Fruit fly (Drosophila melanogaster) whole organism, pupa: ENCODE data around the gene Mo25.

ENCODE experiments used
- CG10348 ChIP-seq: fragments of 200-800 bp; sonication (Bioruptor generic); IDR thresholded peaks from 2 replicates; pipeline ENCODE4 v1.3.6; 2022; ENCODE audit warnings: missing biosample characterization, missing genetic modification characterization
- CG12605 ChIP-seq: fragments of 200-800 bp; sonication (Bioruptor generic); IDR thresholded peaks from 2 replicates; pipeline ENCODE4 v1.3.6; 2022; ENCODE audit warnings: missing biosample characterization, missing genetic modification characterization
- CG13204 ChIP-seq: fragments of 200-800 bp; sonication (Bioruptor generic); optimal IDR thresholded peaks from 2 replicates; lab custom pipeline; 2018; ENCODE audit warnings: missing biosample characterization, mild to moderate bottlenecking, missing genetic modification characterization, moderate library complexity
- CG14655 ChIP-seq: fragments of 200-800 bp; sonication (Bioruptor generic); optimal IDR thresholded peaks from 3 replicates; lab custom pipeline; 2017; ENCODE audit warnings: mild to moderate bottlenecking, missing biosample characterization, missing genetic modification reagents, missing genetic modification characterization
- CG15710 ChIP-seq: fragments of 200-800 bp; sonication (Bioruptor generic); optimal IDR thresholded peaks from 2 replicates; lab custom pipeline; 2018; ENCODE audit warnings: missing biosample characterization, mild to moderate bottlenecking, missing genetic modification characterization, moderate library complexity
- CG17806 ChIP-seq: fragments of 200-800 bp; sonication (Bioruptor generic); optimal IDR thresholded peaks from 2 replicates; lab custom pipeline; 2018; ENCODE audit warnings: missing biosample characterization, mild to moderate bottlenecking, missing genetic modification characterization, moderate library complexity
- CG32121 ChIP-seq: fragments of 200-800 bp; sonication (Bioruptor generic); IDR thresholded peaks from 2 replicates; pipeline ENCODE4 v1.3.6; 2022; ENCODE audit warnings: missing biosample characterization, missing genetic modification characterization
- CG34367 ChIP-seq: fragments of 200-800 bp; sonication (Bioruptor generic); optimal IDR thresholded peaks from 2 replicates; lab custom pipeline; 2018; ENCODE audit warnings: missing biosample characterization, mild to moderate bottlenecking, missing genetic modification characterization
- CG4496 ChIP-seq: fragments of 200-800 bp; sonication (Bioruptor generic); IDR thresholded peaks from 3 replicates; pipeline ENCODE4 v1.3.6; 2022; ENCODE audit warnings: missing biosample characterization, missing genetic modification characterization
- CG8159 ChIP-seq: fragments of 200-800 bp; sonication (Bioruptor generic); optimal IDR thresholded peaks from 3 replicates; lab custom pipeline; 2018; ENCODE audit warnings: missing biosample characterization, mild to moderate bottlenecking, missing genetic modification characterization, moderate library complexity
- CG8301 ChIP-seq: fragments of 200-800 bp; sonication (Bioruptor generic); optimal IDR thresholded peaks from 2 replicates; lab custom pipeline; 2018; ENCODE audit warnings: missing biosample characterization, mild to moderate bottlenecking, missing genetic modification characterization
- CG9948 ChIP-seq: fragments of 200-800 bp; sonication (Bioruptor generic); optimal IDR thresholded peaks from 2 replicates; lab custom pipeline; 2018; ENCODE audit warnings: missing biosample characterization, mild to moderate bottlenecking, missing genetic modification characterization, moderate library complexity
- D1 ChIP-seq: fragments of 200-800 bp; sonication (Bioruptor generic); optimal IDR thresholded peaks from 2 replicates; lab custom pipeline; 2018; ENCODE audit warnings: missing biosample characterization, mild to moderate bottlenecking, missing genetic modification characterization, moderate library complexity
- EcR ChIP-seq: fragments of 200-800 bp; sonication (Bioruptor generic); optimal IDR thresholded peaks from 3 replicates; lab custom pipeline; 2019; ENCODE audit warnings: missing biosample characterization, missing genetic modification characterization, mild to moderate bottlenecking, moderate library complexity, missing genetic modification reagents
- Ets98B ChIP-seq: fragments of 200-800 bp; sonication (Bioruptor generic); IDR thresholded peaks from 2 replicates; pipeline ENCODE4 v1.3.6; 2022; ENCODE audit warnings: missing biosample characterization, missing genetic modification characterization
- Pif1A ChIP-seq: fragments of 200-800 bp; sonication (Bioruptor generic); optimal IDR thresholded peaks from 3 replicates; lab custom pipeline; 2016; ENCODE audit warnings: missing biosample characterization, missing genetic modification characterization
- Pif1B ChIP-seq: fragments of 200-800 bp; sonication (Bioruptor generic); optimal IDR thresholded peaks from 3 replicates; lab custom pipeline; 2016; ENCODE audit warnings: missing biosample characterization, missing genetic modification characterization
- Snoo ChIP-seq: fragments of 200-800 bp; sonication (Bioruptor generic); optimal IDR thresholded peaks from 3 replicates; lab custom pipeline; 2017; ENCODE audit warnings: missing biosample characterization, mild to moderate bottlenecking, missing genetic modification characterization, inconsistent platforms
- fd96Ca ChIP-seq: fragments of 200-800 bp; sonication (Bioruptor generic); IDR thresholded peaks from 3 replicates; pipeline ENCODE4 v1.3.6; 2022; ENCODE audit warnings: missing biosample characterization, missing genetic modification characterization
- gl ChIP-seq: fragments of 200-800 bp; sonication (Bioruptor generic); optimal IDR thresholded peaks from 2 replicates; lab custom pipeline; 2018; ENCODE audit warnings: missing biosample characterization, mild to moderate bottlenecking, missing genetic modification characterization
- rn ChIP-seq: fragments of 200-800 bp; sonication (Bioruptor generic); IDR thresholded peaks from 2 replicates; pipeline ENCODE4 v1.3.6; 2022; ENCODE audit warnings: missing biosample characterization, missing genetic modification characterization

The Mo25 gene

DNA sequence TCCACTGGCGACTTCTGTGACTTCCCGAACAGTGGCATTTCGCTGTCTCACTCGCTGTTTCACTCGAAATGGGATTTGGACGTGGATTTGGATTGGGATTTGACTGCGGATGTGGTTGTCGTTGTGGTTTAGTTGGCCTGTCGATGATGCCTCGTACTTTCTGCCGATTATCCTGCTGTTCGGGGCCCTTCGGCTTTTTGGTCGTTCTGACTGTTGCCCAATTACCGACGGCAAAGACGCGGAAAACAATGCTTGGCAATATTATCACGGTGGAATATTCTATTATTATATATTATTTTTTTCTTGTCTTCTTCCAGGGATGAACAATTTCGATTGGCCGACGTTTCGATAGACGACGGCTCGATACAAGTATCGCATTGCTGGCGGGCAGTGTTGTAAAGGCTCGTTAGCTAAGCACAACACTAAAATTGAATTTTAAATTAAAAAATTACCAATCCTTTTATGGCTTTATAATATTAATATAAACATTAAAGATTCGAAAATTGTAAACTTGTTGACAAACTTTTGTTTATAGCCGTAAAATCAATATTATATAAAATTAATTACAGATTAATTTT lies at the start of gene Mo25:
TSS of gene Mo25 (minus strand) at position 341 of the 578 bp plus-strand sequence.
- TF ChIP-seq Pif1B (GFP tag; lab: Kevin White, UChicago) (peak; percentile 44), CG32121 (GFP tag; lab: Robert Waterston, UW) (0 out of 2 replicates have a peak, but pooled peaks have one; percentile 13), Ets98B (GFP tag; lab: Robert Waterston, UW) (peak; percentile 30; the same call in 1 of the 2 replicates), fd96Ca (GFP tag; lab: Robert Waterston, UW) (peak; percentile 30; the same call in 1 of the 3 replicates), CG14655 (GFP tag; lab: Kevin White, UChicago) (no peak), Snoo (tag; lab: Kevin White, UChicago) (peak; percentile 31), rn (GFP tag; lab: Robert Waterston, UW) (no peak), CG15710 (tag; lab: Kevin White, UChicago) (peak; percentile 48), gl (tag; lab: Kevin White, UChicago) (no peak)

DNA sequence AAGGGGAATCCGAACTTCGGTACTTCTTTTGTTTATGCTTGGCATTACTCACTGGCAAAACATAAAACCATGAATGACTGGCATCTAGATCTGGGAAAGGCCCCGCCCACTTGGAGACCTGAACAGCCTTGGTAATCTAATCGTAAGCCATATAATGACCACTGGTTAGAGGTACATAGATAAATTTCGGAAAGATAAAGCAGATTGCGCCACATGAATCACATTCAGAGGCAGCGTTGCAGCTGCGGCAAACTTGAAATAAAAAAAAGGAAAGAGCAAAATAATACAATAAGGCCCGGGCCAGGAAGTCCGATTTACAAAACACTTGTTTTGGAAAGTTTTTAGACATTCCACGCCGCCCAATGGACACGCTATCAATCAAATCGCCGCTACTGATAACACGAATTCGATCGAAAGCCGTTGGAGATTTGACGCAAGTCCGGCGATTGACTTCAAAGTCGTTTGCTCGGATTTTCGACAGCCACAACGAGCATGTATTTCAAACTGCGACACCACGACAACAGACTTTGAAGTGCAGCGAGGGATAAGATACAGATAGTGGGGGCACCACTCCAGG lies 49.0 kb upstream of the Mo25 start:
- TF ChIP-seq CG32121 (GFP tag; lab: Robert Waterston, UW) (no peak), D1 (tag; lab: Kevin White, UChicago) (no peak), Ets98B (GFP tag; lab: Robert Waterston, UW) (no peak), CG13204 (GFP tag; lab: Kevin White, UChicago) (no peak), CG8301 (no peak), rn (GFP tag; lab: Robert Waterston, UW) (no peak), Snoo (tag; lab: Kevin White, UChicago) (no peak), CG10348 (GFP tag; lab: Robert Waterston, UW) (no peak)
- TF ChIP-seq, all 21 proteins: peak for 0

DNA sequence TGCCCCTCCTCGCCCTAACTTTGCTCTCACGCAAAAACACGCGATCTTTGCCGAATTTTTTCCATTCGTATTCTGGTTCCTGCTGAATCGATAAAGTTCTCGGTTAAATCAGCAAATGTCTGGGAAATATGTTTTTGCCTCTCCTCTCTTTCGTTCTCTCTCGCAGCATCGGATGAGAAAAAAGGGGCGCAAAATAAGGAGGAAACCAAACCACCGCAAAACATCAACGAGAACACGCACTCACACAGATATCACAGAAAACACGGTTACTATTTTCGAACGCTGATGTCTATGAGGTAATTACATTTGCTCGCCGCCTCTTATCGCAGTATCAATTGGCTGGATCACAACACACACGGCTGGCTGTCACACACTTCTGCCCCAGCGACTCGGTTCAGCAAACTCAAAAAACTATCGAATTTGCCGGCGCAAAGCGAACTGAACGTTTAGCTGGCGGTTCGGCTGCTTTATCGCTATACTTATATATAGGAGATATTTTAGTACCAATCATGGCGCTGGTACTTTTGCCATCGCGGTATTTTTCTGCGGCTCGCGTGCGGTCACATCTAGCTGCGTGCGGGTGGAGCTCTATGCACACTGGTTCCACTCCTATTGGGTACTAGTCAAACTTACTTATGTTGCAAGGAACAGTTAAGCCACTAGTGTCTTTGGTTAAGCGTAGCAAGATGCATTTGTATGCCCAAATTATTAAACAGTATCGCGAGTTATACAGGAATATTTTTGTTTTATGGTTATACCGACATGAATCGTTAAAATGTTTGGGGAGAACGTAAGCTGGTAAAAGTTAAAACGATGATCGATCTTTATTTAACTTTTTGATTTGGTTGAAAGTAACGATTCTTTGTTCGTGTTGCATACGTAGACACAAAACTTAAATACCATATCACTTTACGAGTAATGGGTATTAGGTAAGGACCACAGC lies 46.2 kb upstream of the Mo25 start, which contains the start of gene Baldspot:
TSS of gene Baldspot (minus strand) at position 449 of the 943 bp plus-strand sequence.
- TF ChIP-seq CG10348 (GFP tag; lab: Robert Waterston, UW) (no peak), CG15710 (tag; lab: Kevin White, UChicago) (peak; percentile 44), CG32121 (GFP tag; lab: Robert Waterston, UW) (peak; percentile 63; the same call in 1 of the 2 replicates), D1 (tag; lab: Kevin White, UChicago) (peak; percentile 85), CG34367 (tag; lab: Kevin White, UChicago) (peak; percentile 27), Pif1A (GFP tag; lab: Kevin White, UChicago) (peak; percentile 93), Ets98B (GFP tag; lab: Robert Waterston, UW) (peak; percentile 66), CG8301 (peak; percentile 91), Snoo (tag; lab: Kevin White, UChicago) (peak; percentile 62), EcR (GFP tag; lab: Kevin White, UChicago) (peak; percentile 64), CG14655 (GFP tag; lab: Kevin White, UChicago) (peak; percentile 90), CG8159 (peak; percentile 88), rn (GFP tag; lab: Robert Waterston, UW) (no peak), CG4496 (peak; percentile 50), gl (tag; lab: Kevin White, UChicago) (peak; percentile 70), fd96Ca (GFP tag; lab: Robert Waterston, UW) (peak; percentile 85), CG17806 (tag; lab: Kevin White, UChicago) (peak; percentile 79), Pif1B (GFP tag; lab: Kevin White, UChicago) (peak; percentile 84), CG12605 (peak; percentile 69), CG9948 (tag; lab: Kevin White, UChicago) (peak; percentile 81), CG13204 (GFP tag; lab: Kevin White, UChicago) (no peak)

DNA sequence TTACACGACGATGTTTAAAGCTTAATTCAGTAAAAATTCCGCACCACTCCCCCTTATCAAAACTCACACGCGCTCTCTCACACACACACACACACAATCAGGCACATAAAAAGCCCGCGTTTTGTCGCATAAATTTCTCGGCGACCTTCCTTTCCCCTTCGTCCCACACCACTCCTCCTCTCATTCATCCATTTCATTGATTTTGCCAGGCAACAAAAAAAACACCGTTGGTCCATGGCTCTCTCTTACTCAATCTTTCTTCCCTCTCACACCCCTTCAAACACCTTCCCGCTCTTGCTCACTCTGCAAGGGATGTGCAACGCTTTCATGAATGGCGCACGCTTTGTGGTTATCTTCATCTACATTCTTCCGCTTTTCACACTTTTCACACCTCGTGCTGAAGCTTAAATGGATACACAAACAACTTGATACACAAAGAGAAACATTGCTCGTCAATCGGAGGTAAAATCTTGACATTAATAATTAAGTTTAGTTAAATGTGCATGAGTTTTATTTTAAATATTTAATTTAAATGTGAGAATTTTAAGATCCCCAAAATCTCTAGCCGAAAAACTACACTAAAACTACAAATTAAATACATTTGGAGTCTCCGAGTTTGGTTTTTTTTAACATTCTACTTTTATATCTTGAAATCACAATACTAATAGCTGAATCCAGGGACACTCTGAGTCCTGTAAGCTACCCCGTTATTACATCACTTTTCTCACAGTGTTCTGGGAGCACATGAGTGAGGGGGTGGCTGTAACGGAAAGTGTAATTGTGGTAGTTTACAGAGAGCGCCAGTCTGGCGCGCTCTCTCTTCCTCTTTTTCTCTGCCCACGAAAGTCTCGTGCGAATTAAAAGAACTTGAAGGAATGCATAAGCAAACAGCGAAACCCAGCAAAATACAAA lies 44.9 kb upstream of the Mo25 start:
- TF ChIP-seq CG10348 (GFP tag; lab: Robert Waterston, UW) (peak; percentile 75; the same call in 1 of the 2 replicates), Pif1B (GFP tag; lab: Kevin White, UChicago) (peak; percentile 96), Snoo (tag; lab: Kevin White, UChicago) (peak; percentile 97), CG8159 (peak; percentile 98), CG17806 (tag; lab: Kevin White, UChicago) (peak; percentile 96), CG32121 (GFP tag; lab: Robert Waterston, UW) (peak; percentile 94), Ets98B (GFP tag; lab: Robert Waterston, UW) (peak; percentile 89), CG34367 (tag; lab: Kevin White, UChicago) (peak; percentile 92), EcR (GFP tag; lab: Kevin White, UChicago) (peak; percentile 7), rn (GFP tag; lab: Robert Waterston, UW) (peak; percentile 96), fd96Ca (GFP tag; lab: Robert Waterston, UW) (peak; percentile 95), Pif1A (GFP tag; lab: Kevin White, UChicago) (peak; percentile 97), CG9948 (tag; lab: Kevin White, UChicago) (peak; percentile 98), CG8301 (peak; percentile 97), CG14655 (GFP tag; lab: Kevin White, UChicago) (peak; percentile 99), gl (tag; lab: Kevin White, UChicago) (peak; percentile 90), D1 (tag; lab: Kevin White, UChicago) (peak; percentile 98), CG15710 (tag; lab: Kevin White, UChicago) (peak; percentile 98), CG12605 (peak; percentile 87), CG4496 (peak; percentile 96), CG13204 (GFP tag; lab: Kevin White, UChicago) (peak; percentile 84)
